Worm (Caenorhabditis elegans) whole organism, L4 larva: Measurements from ENCODE around the gene T08G3.6.

Experiments
- T20F7.1 ChIP-seq: fragments of 200-800 bp; sonication (Bioruptor generic); optimal IDR thresholded peaks from 2 replicates; lab custom pipeline; 2018; ENCODE audit warnings: mild to moderate bottlenecking, missing genetic modification characterization, missing compliant biosample characterization
- T26A8.4 ChIP-seq: fragments of 200-800 bp; sonication (Bioruptor generic); IDR thresholded peaks from 2 replicates; pipeline ENCODE4 v1.3.6; 2022; ENCODE audit warnings: missing genetic modification characterization, missing compliant biosample characterization
- Y5F2A.4 ChIP-seq: fragments of 200-800 bp; sonication (Bioruptor generic); optimal IDR thresholded peaks from 2 replicates; lab custom pipeline; 2018; ENCODE audit warnings: mild to moderate bottlenecking, missing genetic modification characterization, missing compliant biosample characterization
- aha-1 ChIP-seq: fragments of 150-350 bp; peaks from one replicate; lab custom pipeline; 2014; ENCODE audit warnings: missing biosample characterization, missing genetic modification characterization
- aly-2 ChIP-seq: sonication (generic microtip); optimal IDR thresholded peaks from 2 replicates; lab custom pipeline; 2018; ENCODE audit warnings: missing biosample characterization, missing genetic modification characterization
- ama-1 ChIP-seq: fragments of 150-350 bp; optimal IDR thresholded peaks from 2 replicates; lab custom pipeline; 2014; ENCODE audit warnings: inconsistent platforms, mixed read lengths
- ceh-44 ChIP-seq: fragments of 200-800 bp; sonication (Bioruptor generic); IDR thresholded peaks from 2 replicates; pipeline ENCODE4 v1.3.6; 2022; ENCODE audit warnings: missing genetic modification reagents, missing genetic modification characterization, missing compliant biosample characterization
- ces-1 ChIP-seq: fragments of 150-350 bp; sonication (generic microtip); optimal IDR thresholded peaks from 4 replicates; lab custom pipeline; 2014; ENCODE audit warnings: missing biosample characterization, missing genetic modification reagents, missing genetic modification characterization
- cey-2 ChIP-seq: sonication (generic microtip); optimal IDR thresholded peaks from 3 replicates; lab custom pipeline; 2017; ENCODE audit warnings: missing genetic modification characterization, mild to moderate bottlenecking, missing compliant biosample characterization, antibody characterized with exemption, borderline replicate concordance; ENCODE audit not compliant: insufficient read depth
- daf-16 ChIP-seq, 3 experiments: sonication (generic microtip); optimal IDR thresholded peaks; 2 replicates each; lab custom pipeline; 2016 to 2017; ENCODE audit warnings: missing genetic modification characterization in 3 of 3, missing genetic modification reagents in 3 of 3, mild to moderate bottlenecking in 2 of 3, missing compliant biosample characterization in 2 of 3, missing biosample characterization in 1 of 3, moderate library complexity in 1 of 3
- daf-19 ChIP-seq: fragments of 200-800 bp; sonication (Bioruptor generic); conservative IDR thresholded peaks from 2 replicates; pipeline ENCODE4 v1.3.6; 2022; ENCODE audit warnings: missing genetic modification characterization, missing compliant biosample characterization
- dmd-6 ChIP-seq: fragments of 200-800 bp; sonication (Bioruptor generic); IDR thresholded peaks from 2 replicates; pipeline ENCODE4 v1.3.6; 2022; ENCODE audit warnings: missing genetic modification reagents, missing genetic modification characterization, missing compliant biosample characterization
- dmd-8 ChIP-seq: fragments of 200-800 bp; sonication (Bioruptor generic); IDR thresholded peaks from 2 replicates; pipeline ENCODE4 v1.3.6; 2022; ENCODE audit warnings: missing genetic modification characterization, missing compliant biosample characterization
- dmd-9 ChIP-seq: fragments of 200-800 bp; sonication (Bioruptor generic); IDR thresholded peaks from 2 replicates; pipeline ENCODE4 v1.3.6; 2022; ENCODE audit warnings: missing genetic modification reagents, missing genetic modification characterization, missing compliant biosample characterization
- dpl-1 ChIP-seq: fragments of 150-350 bp; optimal IDR thresholded peaks from 2 replicates; lab custom pipeline; 2014; ENCODE audit warnings: missing biosample characterization, missing genetic modification reagents, missing genetic modification characterization
- fos-1 ChIP-seq: fragments of 150-350 bp; optimal IDR thresholded peaks from 2 replicates; lab custom pipeline; 2014; ENCODE audit warnings: missing biosample characterization, missing genetic modification characterization
- hif-1 ChIP-seq, 2 experiments: sonication (generic microtip); optimal IDR thresholded peaks; 2 replicates each; lab custom pipeline; 2016 to 2017; ENCODE audit warnings: missing compliant biosample characterization in 2 of 2, missing genetic modification characterization in 2 of 2, missing genetic modification reagents in 2 of 2, missing genotype in 2 of 2, mild to moderate bottlenecking in 1 of 2
- hlh-11 ChIP-seq: fragments of 200-800 bp; sonication (Bioruptor generic); optimal IDR thresholded peaks from 2 replicates; lab custom pipeline; 2018; ENCODE audit warnings: mild to moderate bottlenecking, missing genetic modification characterization, missing compliant biosample characterization
- lin-29 ChIP-seq: fragments of 200-800 bp; sonication (Bioruptor generic); IDR thresholded peaks from 2 replicates; pipeline ENCODE4 v1.3.6; 2022; ENCODE audit warnings: missing genetic modification reagents, missing genetic modification characterization, missing compliant biosample characterization
- lin-39 ChIP-seq: fragments of 150-350 bp; optimal IDR thresholded peaks from 2 replicates; lab custom pipeline; 2014; ENCODE audit warnings: missing biosample characterization, missing genetic modification reagents, missing genetic modification characterization
- lir-3 ChIP-seq: sonication (generic microtip); optimal IDR thresholded peaks from 2 replicates; lab custom pipeline; 2016; ENCODE audit warnings: mild to moderate bottlenecking, missing genetic modification characterization, missing compliant biosample characterization
- lsy-2 ChIP-seq, 2 experiments: fragments of 150-350 bp in 1 of 2; sonication (generic microtip) in 1 of 2; optimal IDR thresholded peaks; 2 replicates each; lab custom pipeline; 2014 to 2017; ENCODE audit warnings: missing biosample characterization in 2 of 2, missing genetic modification characterization in 2 of 2
- madf-5 ChIP-seq, 2 experiments: fragments of 200-800 bp; sonication (Bioruptor generic); IDR thresholded peaks; 2 replicates each; pipeline ENCODE4 v1.3.6; 2022; ENCODE audit warnings: missing compliant biosample characterization in 2 of 2, missing genetic modification characterization in 2 of 2
- mep-1 ChIP-seq: fragments of 150-350 bp; sonication (generic microtip); optimal IDR thresholded peaks from 3 replicates; lab custom pipeline; 2014; ENCODE audit warnings: missing biosample characterization, missing genetic modification characterization
- nhr-102 ChIP-seq: sonication (generic microtip); optimal IDR thresholded peaks from 2 replicates; lab custom pipeline; 2016; ENCODE audit warnings: mild to moderate bottlenecking, missing genetic modification characterization, moderate library complexity, missing compliant biosample characterization
- nhr-111 ChIP-seq: fragments of 200-800 bp; sonication (Bioruptor generic); optimal IDR thresholded peaks from 2 replicates; lab custom pipeline; 2018; ENCODE audit warnings: mild to moderate bottlenecking, missing genetic modification characterization, missing compliant biosample characterization
- nhr-42 ChIP-seq: fragments of 200-800 bp; sonication (Bioruptor generic); IDR thresholded peaks from 2 replicates; pipeline ENCODE4 v1.3.6; 2022; ENCODE audit warnings: missing genetic modification characterization, missing compliant biosample characterization
- nhr-48 ChIP-seq: sonication (generic microtip); optimal IDR thresholded peaks from 2 replicates; lab custom pipeline; 2016; ENCODE audit warnings: mild to moderate bottlenecking, missing genetic modification characterization, missing compliant biosample characterization
- nhr-6 ChIP-seq: fragments of 150-350 bp; optimal IDR thresholded peaks from 2 replicates; lab custom pipeline; 2014; ENCODE audit warnings: missing biosample characterization, missing genetic modification characterization
- nhr-76 ChIP-seq: fragments of 150-350 bp; optimal IDR thresholded peaks from 2 replicates; lab custom pipeline; 2014; ENCODE audit warnings: missing biosample characterization, missing genetic modification characterization
- pha-4 ChIP-seq, 2 experiments: fragments of 150-350 bp in 1 of 2; fragments of 200-800 bp in 1 of 2; sonication (Bioruptor generic) in 1 of 2; IDR thresholded peaks in 1 of 2; optimal IDR thresholded peaks in 1 of 2; 2 replicates each; pipeline versions ENCODE4 v1.3.6 to Lab custom; 2014 to 2022; ENCODE audit warnings: missing genetic modification characterization in 2 of 2, missing genetic modification reagents in 2 of 2, missing biosample characterization in 1 of 2, missing compliant biosample characterization in 1 of 2
- php-3 ChIP-seq: fragments of 200-800 bp; sonication (Bioruptor generic); IDR thresholded peaks from 2 replicates; pipeline ENCODE4 v1.3.6; 2022; ENCODE audit warnings: missing genetic modification reagents, missing genetic modification characterization, missing compliant biosample characterization
- sdz-12 ChIP-seq: fragments of 200-800 bp; sonication (Bioruptor generic); optimal IDR thresholded peaks from 2 replicates; lab custom pipeline; 2018; ENCODE audit warnings: mild to moderate bottlenecking, missing genetic modification characterization, missing compliant biosample characterization
- set-16 ChIP-seq: fragments of 200-800 bp; sonication (Bioruptor generic); IDR thresholded peaks from 2 replicates; pipeline ENCODE4 v1.3.6; 2022; ENCODE audit warnings: missing genetic modification reagents, missing genetic modification characterization, missing compliant biosample characterization
- skn-1 ChIP-seq: fragments of 150-350 bp; optimal IDR thresholded peaks from 2 replicates; lab custom pipeline; 2014; ENCODE audit warnings: missing biosample characterization, missing genetic modification characterization
- spr-3 ChIP-seq: fragments of 200-800 bp; sonication (Bioruptor generic); optimal IDR thresholded peaks from 2 replicates; lab custom pipeline; 2018; ENCODE audit warnings: mild to moderate bottlenecking, missing genetic modification characterization, missing compliant biosample characterization
- unc-39 ChIP-seq: sonication (generic microtip); optimal IDR thresholded peaks from 2 replicates; lab custom pipeline; 2017; ENCODE audit warnings: missing biosample characterization, missing genetic modification characterization
- unc-62 ChIP-seq, 3 experiments: fragments of 150-350 bp in 1 of 3; sonication (generic microtip); optimal IDR thresholded peaks in 2 of 3; peaks in 1 of 3; 1 replicate in 1 of 3; 2 replicates in 2 of 3; lab custom pipeline; 2014 to 2017; ENCODE audit warnings: missing biosample characterization in 3 of 3, missing genetic modification characterization in 3 of 3, missing genetic modification reagents in 3 of 3, missing genotype in 1 of 3
- vab-7 ChIP-seq: fragments of 200-800 bp; sonication (Bioruptor generic); IDR thresholded peaks from 2 replicates; pipeline ENCODE4 v1.3.6; 2022; ENCODE audit warnings: missing genetic modification reagents, missing genetic modification characterization, missing compliant biosample characterization
- zfp-2 ChIP-seq: sonication (generic microtip); optimal IDR thresholded peaks from 2 replicates; lab custom pipeline; 2016; ENCODE audit warnings: mild to moderate bottlenecking, missing genetic modification characterization, missing compliant biosample characterization
- ztf-7 ChIP-seq: fragments of 150-350 bp; optimal IDR thresholded peaks from 2 replicates; lab custom pipeline; 2014; ENCODE audit warnings: missing biosample characterization, missing genetic modification characterization

Gene T08G3.6

DNA sequence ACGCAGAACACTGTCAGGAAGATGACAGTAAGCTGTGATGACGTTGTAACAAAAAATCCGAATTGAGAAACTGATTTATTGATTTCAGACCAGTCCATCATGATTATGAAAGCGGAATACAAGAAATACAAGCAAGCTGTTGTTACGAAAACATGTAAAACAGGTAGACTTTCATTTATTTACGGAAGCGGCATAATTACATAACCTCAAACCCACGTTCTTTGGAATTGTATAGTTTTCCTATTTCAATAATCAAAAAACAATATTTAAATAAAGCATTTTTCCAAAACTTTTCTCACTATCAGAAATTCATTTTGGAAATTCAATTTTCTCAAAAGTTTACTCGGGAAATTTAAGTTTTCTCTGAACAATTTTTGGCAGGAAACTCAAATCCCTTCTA lies 12.9 kb downstream of the T08G3.6 start, which contains the start of gene str-15:
Gene str-15, minus strand, starts transcription at position 101 of the 400 bp plus-strand sequence.
- TF ChIP-seq nhr-76 = no peak
- no peak for TF ChIP-seq ztf-7 (tag; lab: Kevin White, UChicago)
- TF ChIP-seq ces-1 = no peak
- TF ChIP-seq T26A8.4 (GFP tag; lab: Robert Waterston, UW) = no peak
- no peak for TF ChIP-seq nhr-48 (tag; lab: Kevin White, UChicago)
- no peak for TF ChIP-seq lin-29 (GFP tag; lab: Robert Waterston, UW)
- no peak for TF ChIP-seq nhr-6 (tag; lab: Kevin White, UChicago)
- no peak for TF ChIP-seq hlh-11 (tag; lab: Kevin White, UChicago)
- TF ChIP-seq vab-7 (GFP tag; lab: Robert Waterston, UW) = no peak
- no peak for TF ChIP-seq skn-1 (tag; lab: Kevin White, UChicago)
- TF ChIP-seq ceh-44 (GFP tag; lab: Robert Waterston, UW) = no peak
- no peak for TF ChIP-seq lir-3 (tag; lab: Kevin White, UChicago)
- no peak for TF ChIP-seq aly-2 (tag; lab: Kevin White, UChicago)
- no peak for TF ChIP-seq zfp-2 (tag; lab: Kevin White, UChicago)
- no peak for TF ChIP-seq nhr-102 (tag; lab: Kevin White, UChicago)
- no peak for TF ChIP-seq cey-2 (tag; lab: Kevin White, UChicago)
- no peak for TF ChIP-seq lin-39 (tag; lab: Kevin White, UChicago)
- no peak for TF ChIP-seq spr-3 (GFP tag; lab: Kevin White, UChicago)
- no peak for TF ChIP-seq madf-5 (GFP tag; IDR thresholded peaks at IDR 0.05; lab: Robert Waterston, UW)
- TF ChIP-seq sdz-12 (GFP tag; lab: Kevin White, UChicago) = no peak

DNA sequence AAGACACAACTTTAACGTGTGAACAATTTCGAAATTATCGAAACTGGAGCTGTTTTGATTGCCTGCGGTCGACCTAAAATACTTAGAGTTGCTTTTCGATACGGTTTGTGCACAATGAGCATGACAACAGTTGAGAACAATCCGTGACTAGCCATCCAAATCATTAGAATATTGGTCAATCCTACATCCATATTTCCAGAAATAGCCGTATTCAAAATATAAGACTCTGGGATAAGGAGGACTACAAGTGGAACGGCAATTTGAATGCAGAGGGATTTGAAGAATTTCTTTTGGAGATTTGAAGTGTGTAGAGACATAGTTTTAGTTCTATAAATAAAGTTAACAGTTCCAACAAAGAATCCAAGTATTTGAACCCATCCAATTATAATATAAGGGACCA lies 13.6 kb downstream of the T08G3.6 start:
- TF ChIP-seq fos-1 (tag; lab: Kevin White, UChicago) (no peak), nhr-42 (GFP tag; lab: Robert Waterston, UW) (no peak), pha-4 (GFP tag; IDR thresholded peaks at IDR 0.05; lab: Robert Waterston, UW) (no peak), pha-4 (tag; optimal IDR thresholded peaks at IDR 0.05; lab: Kevin White, UChicago) (no peak), aha-1 (tag; lab: Kevin White, UChicago) (peak; percentile 83), T20F7.1 (GFP tag; lab: Kevin White, UChicago) (no peak), dmd-9 (GFP tag; lab: Robert Waterston, UW) (no peak), unc-39 (tag; lab: Kevin White, UChicago) (no peak), unc-62 (GFP tag; optimal IDR thresholded peaks at IDR 0.05 in 1 of 2; lab: Kevin White, UChicago) (peak in 1 of 2 experiments; percentile 91), unc-62 (tag; optimal IDR thresholded peaks at IDR 0.05; lab: Kevin White, UChicago) (no peak), aly-2 (tag; lab: Kevin White, UChicago) (no peak)
- TF ChIP-seq, all 104 proteins: peak for 2

DNA sequence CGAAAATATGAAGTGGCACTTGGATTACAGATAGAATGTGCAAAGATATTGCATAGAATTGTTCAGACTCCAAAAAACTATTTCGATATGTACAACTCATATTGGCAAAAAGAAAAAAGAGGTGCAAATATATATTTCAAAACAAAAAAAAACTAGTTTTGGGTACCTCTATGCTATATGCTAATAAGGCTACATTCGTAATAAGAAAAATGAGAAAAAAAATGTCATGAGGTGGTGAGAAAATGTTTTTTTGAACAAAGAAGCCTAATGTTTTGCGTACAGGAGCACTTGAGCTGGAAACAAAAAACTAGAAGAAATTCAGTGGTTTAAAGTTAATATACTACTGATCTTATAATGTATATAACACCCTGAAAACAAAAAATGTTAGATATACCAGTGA lies 15.1 kb downstream of the T08G3.6 start, which contains the start of gene srh-142:
Gene srh-142, minus strand, starts transcription at position 101 of the 400 bp plus-strand sequence.
- TF ChIP-seq dpl-1 (no peak), php-3 (GFP tag; lab: Robert Waterston, UW) (no peak), dmd-6 (GFP tag; lab: Robert Waterston, UW) (no peak), mep-1 (tag; lab: Kevin White, UChicago) (no peak), cey-2 (tag; lab: Kevin White, UChicago) (no peak), daf-19 (GFP tag; lab: Robert Waterston, UW) (no peak), Y5F2A.4 (GFP tag; lab: Kevin White, UChicago) (no peak), nhr-111 (GFP tag; lab: Kevin White, UChicago) (no peak), ama-1 (lab: Kevin White, UChicago) (no peak), daf-16 (GFP tag; optimal IDR thresholded peaks at IDR 0.05; lab: Kevin White, UChicago) (no peak), daf-16 (tag; optimal IDR thresholded peaks at IDR 0.05; lab: Kevin White, UChicago) (no peak), hif-1 (tag; optimal IDR thresholded peaks at IDR 0.05; lab: Kevin White, UChicago) (no peak), dmd-8 (no peak), set-16 (GFP tag; lab: Robert Waterston, UW) (no peak), nhr-76 (no peak), lsy-2 (tag; optimal IDR thresholded peaks at IDR 0.05; lab: Kevin White, UChicago) (no peak)
